Fruit fly (Drosophila melanogaster) whole organism, wandering third instar larva: ENCODE measurements around the gene CG15879.

Experiments
- Abd-B ChIP-seq: fragments of >200 bp; optimal IDR thresholded peaks from 2 replicates; lab custom pipeline; 2017; ENCODE audit warnings: missing biosample characterization, missing genetic modification characterization
- CG32264 ChIP-seq: fragments of 200-800 bp; sonication (Bioruptor generic); optimal IDR thresholded peaks from 2 replicates; lab custom pipeline; 2016; ENCODE audit warnings: missing biosample characterization, missing genetic modification characterization
- CG9705 ChIP-seq: fragments of 200-800 bp; sonication (Bioruptor generic); optimal IDR thresholded peaks from 2 replicates; lab custom pipeline; 2018; ENCODE audit warnings: missing biosample characterization, mild to moderate bottlenecking, missing genetic modification characterization
- CrebA ChIP-seq: fragments of 200-800 bp; sonication (Bioruptor generic); optimal IDR thresholded peaks from 2 replicates; lab custom pipeline; 2016; ENCODE audit warnings: missing biosample characterization, mild to moderate bottlenecking, missing genetic modification characterization, borderline replicate concordance
- Dfd ChIP-seq: fragments of >200 bp; optimal IDR thresholded peaks from 2 replicates; lab custom pipeline; 2017; ENCODE audit warnings: missing biosample characterization, missing genetic modification characterization
- Dif ChIP-seq: fragments of 200-275, 200-300 bp; sonication (Bioruptor generic); optimal IDR thresholded peaks from 2 replicates; lab custom pipeline; 2018; ENCODE audit warnings: missing biosample characterization, missing genetic modification characterization; ENCODE audit not compliant: partially characterized antibody
- GATAd ChIP-seq: sonication (Bioruptor generic); optimal IDR thresholded peaks from 2 replicates; lab custom pipeline; 2016; ENCODE audit warnings: missing biosample characterization, missing genetic modification characterization
- HLH106 ChIP-seq: fragments of 200-800 bp; optimal IDR thresholded peaks from 3 replicates; lab custom pipeline; 2019; ENCODE audit warnings: missing biosample characterization, mild to moderate bottlenecking, missing genetic modification characterization, moderate library complexity
- Hnf4 ChIP-seq: fragments of 200-800 bp; sonication (Bioruptor generic); optimal IDR thresholded peaks from 2 replicates; lab custom pipeline; 2016; ENCODE audit warnings: missing biosample characterization, mild to moderate bottlenecking, missing genetic modification characterization
- Hr78 ChIP-seq: fragments of >200 bp; optimal IDR thresholded peaks from 2 replicates; lab custom pipeline; 2017; ENCODE audit warnings: missing biosample characterization, missing genetic modification characterization
- Jra ChIP-seq: sonication (Bioruptor generic); optimal IDR thresholded peaks from 2 replicates; lab custom pipeline; 2016; ENCODE audit warnings: missing biosample characterization, missing genetic modification characterization
- Myc ChIP-seq: fragments of >200 bp; optimal IDR thresholded peaks from 2 replicates; lab custom pipeline; 2017
- OdsH ChIP-seq: fragments of 200-800 bp; sonication (Bioruptor generic); optimal IDR thresholded peaks from 2 replicates; lab custom pipeline; 2016; ENCODE audit warnings: missing biosample characterization, mild to moderate bottlenecking, missing genetic modification characterization
- Rel ChIP-seq, 2 experiments: fragments of 200-800 bp; sonication (Bioruptor generic) in 1 of 2; optimal IDR thresholded peaks; 2 replicates in 1 of 2; 3 replicates in 1 of 2; lab custom pipeline; 2016 to 2019; ENCODE audit warnings: mild to moderate bottlenecking in 2 of 2, missing biosample characterization in 2 of 2, missing genetic modification characterization in 2 of 2, moderate library complexity in 1 of 2
- Sp1 ChIP-seq: fragments of 200-800 bp; sonication (Bioruptor generic); optimal IDR thresholded peaks from 3 replicates; lab custom pipeline; 2019; ENCODE audit warnings: missing biosample characterization, mild to moderate bottlenecking, missing genetic modification characterization, moderate library complexity
- Vsx2 ChIP-seq: fragments of 200-300, 225-300 bp; sonication (Bioruptor generic); optimal IDR thresholded peaks from 2 replicates; lab custom pipeline; 2018; ENCODE audit warnings: missing biosample characterization, missing genetic modification characterization; ENCODE audit not compliant: partially characterized antibody
- br ChIP-seq: fragments of 200-800 bp; sonication (Bioruptor generic); optimal IDR thresholded peaks from 2 replicates; lab custom pipeline; 2016; ENCODE audit warnings: missing biosample characterization, missing genetic modification characterization
- brk ChIP-seq: fragments of 200-800 bp; sonication (Bioruptor generic); optimal IDR thresholded peaks from 2 replicates; lab custom pipeline; 2016; ENCODE audit warnings: missing biosample characterization, mild to moderate bottlenecking, missing genetic modification characterization
- dmrt93B ChIP-seq: fragments of 200-800 bp; sonication (Bioruptor generic); optimal IDR thresholded peaks from 2 replicates; lab custom pipeline; 2018; ENCODE audit warnings: missing biosample characterization, mild to moderate bottlenecking, missing genetic modification characterization
- dsf ChIP-seq: sonication (Bioruptor generic); optimal IDR thresholded peaks from 2 replicates; lab custom pipeline; 2016; ENCODE audit warnings: missing biosample characterization, missing genetic modification characterization, borderline replicate concordance
- ey ChIP-seq: fragments of 200-800 bp; sonication (Bioruptor generic); optimal IDR thresholded peaks from 2 replicates; lab custom pipeline; 2016; ENCODE audit warnings: missing biosample characterization, missing genetic modification characterization
- foxo ChIP-seq, 2 experiments: fragments of 200-800 bp; sonication (Bioruptor generic); optimal IDR thresholded peaks; 2 replicates in 1 of 2; 3 replicates in 1 of 2; lab custom pipeline; 2016 to 2017; ENCODE audit warnings: missing biosample characterization in 2 of 2, missing genetic modification characterization in 2 of 2
- fru ChIP-seq: fragments of 200-800 bp; sonication (Bioruptor generic); optimal IDR thresholded peaks from 3 replicates; lab custom pipeline; 2016; ENCODE audit warnings: missing biosample characterization, mild to moderate bottlenecking, missing genetic modification characterization
- h ChIP-seq: fragments of 200-800 bp; sonication (Bioruptor generic); optimal IDR thresholded peaks from 3 replicates; lab custom pipeline; 2016; ENCODE audit warnings: missing biosample characterization, mild to moderate bottlenecking, missing genetic modification characterization
- jim ChIP-seq: fragments of 175-275, 200-325 bp; sonication (Bioruptor generic); optimal IDR thresholded peaks from 2 replicates; lab custom pipeline; 2016; ENCODE audit warnings: missing biosample characterization, mild to moderate bottlenecking, missing genetic modification characterization
- lola ChIP-seq: fragments of >200 bp; optimal IDR thresholded peaks from 2 replicates; lab custom pipeline; 2017; ENCODE audit warnings: missing biosample characterization, missing genetic modification characterization
- pan ChIP-seq: fragments of >200 bp; optimal IDR thresholded peaks from 2 replicates; lab custom pipeline; 2017
- psq ChIP-seq: fragments of 200-800 bp; sonication (Bioruptor generic); optimal IDR thresholded peaks from 3 replicates; lab custom pipeline; 2017; ENCODE audit warnings: missing biosample characterization, mild to moderate bottlenecking, missing genetic modification characterization, moderate library complexity
- rgr ChIP-seq: fragments of 200-800 bp; sonication (Bioruptor generic); optimal IDR thresholded peaks from 3 replicates; lab custom pipeline; 2016; ENCODE audit warnings: missing biosample characterization, mild to moderate bottlenecking, missing genetic modification characterization
- sage ChIP-seq: fragments of 200-800 bp; sonication (Bioruptor generic); optimal IDR thresholded peaks from 2 replicates; lab custom pipeline; 2016; ENCODE audit warnings: missing biosample characterization, mild to moderate bottlenecking, missing genetic modification characterization
- tai ChIP-seq: sonication (Bioruptor generic); optimal IDR thresholded peaks from 2 replicates; lab custom pipeline; 2016; ENCODE audit warnings: missing biosample characterization, missing genetic modification characterization
- usp ChIP-seq: fragments of >200 bp; optimal IDR thresholded peaks from 2 replicates; lab custom pipeline; 2017; ENCODE audit warnings: missing biosample characterization, missing genetic modification characterization
- woc ChIP-seq: sonication (Bioruptor generic); optimal IDR thresholded peaks from 2 replicates; lab custom pipeline; 2016; ENCODE audit warnings: missing biosample characterization, mild to moderate bottlenecking, missing genetic modification characterization

The CG15879 gene

dm6 chr3L:2149664-2150063, 19.2 kb downstream of the CG15879 start:
- no peak for TF ChIP-seq brk (GFP tag; lab: Kevin White, UChicago)
- no peak for TF ChIP-seq CrebA (GFP tag; lab: Kevin White, UChicago)
- TF ChIP-seq fru, result no peak
- no peak for TF ChIP-seq Hnf4 (GFP tag; lab: Kevin White, UChicago)
- TF ChIP-seq sage, result no peak
- no peak for TF ChIP-seq jim (GFP tag; lab: Kevin White, UChicago)
- no peak for TF ChIP-seq Rel (GFP tag; optimal IDR thresholded peaks at IDR 0.05; lab: Kevin White, UChicago)
- TF ChIP-seq Rel (tag; optimal IDR thresholded peaks at IDR 0.05; lab: Kevin White, UChicago), result no peak
- TF ChIP-seq woc, result no peak
- no peak for TF ChIP-seq OdsH (GFP tag; lab: Kevin White, UChicago)
- TF ChIP-seq foxo (GFP tag; optimal IDR thresholded peaks at IDR 0.05; lab: Kevin White, UChicago), result no peak
- TF ChIP-seq pan, result no peak
- TF ChIP-seq CG32264 (GFP tag; lab: Kevin White, UChicago), result no peak
- no peak for TF ChIP-seq br (GFP tag; lab: Kevin White, UChicago)
- no peak for TF ChIP-seq tai (GFP tag; lab: Kevin White, UChicago)
- TF ChIP-seq lola, result no peak

- TF ChIP-seq h (GFP tag; lab: Kevin White, UChicago) (peak; percentile 40), Dif (GFP tag; lab: Kevin White, UChicago) (no peak), Myc (no peak)
Measured at dm6 chr3L:2147767-2148166, 21.1 kb downstream of the CG15879 start.

DNA sequence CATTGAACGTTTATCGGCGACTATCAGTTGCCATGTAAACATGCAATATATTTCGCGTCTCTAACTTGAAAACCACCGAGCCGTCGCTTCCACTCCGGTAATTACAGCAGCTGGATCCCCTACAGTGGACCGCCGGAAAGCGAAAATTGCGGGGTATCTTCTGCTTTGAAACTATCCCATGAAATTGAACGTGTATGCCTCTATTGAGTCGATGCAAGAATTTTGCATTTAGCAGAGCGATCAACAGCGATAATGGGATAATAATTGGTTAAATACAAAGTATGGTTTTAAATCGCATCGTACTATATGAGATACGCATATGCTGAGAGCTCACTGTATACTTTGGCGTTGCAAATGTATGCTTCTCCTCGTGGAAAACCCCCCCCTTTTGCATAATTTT, 23.9 kb downstream of the CG15879 start:
- TF ChIP-seq dmrt93B (GFP tag; lab: Kevin White, UChicago) (no peak), CG9705 (GFP tag; lab: Kevin White, UChicago) (no peak), rgr (GFP tag; lab: Kevin White, UChicago) (no peak), Abd-B (GFP tag; lab: Kevin White, UChicago) (no peak), Jra (GFP tag; lab: Kevin White, UChicago) (no peak), br (GFP tag; lab: Kevin White, UChicago) (no peak), Rel (GFP tag; optimal IDR thresholded peaks at IDR 0.05; lab: Kevin White, UChicago) (no peak), Rel (tag; optimal IDR thresholded peaks at IDR 0.05; lab: Kevin White, UChicago) (no peak)
- TF ChIP-seq, all 38 proteins: peak for 0

DNA sequence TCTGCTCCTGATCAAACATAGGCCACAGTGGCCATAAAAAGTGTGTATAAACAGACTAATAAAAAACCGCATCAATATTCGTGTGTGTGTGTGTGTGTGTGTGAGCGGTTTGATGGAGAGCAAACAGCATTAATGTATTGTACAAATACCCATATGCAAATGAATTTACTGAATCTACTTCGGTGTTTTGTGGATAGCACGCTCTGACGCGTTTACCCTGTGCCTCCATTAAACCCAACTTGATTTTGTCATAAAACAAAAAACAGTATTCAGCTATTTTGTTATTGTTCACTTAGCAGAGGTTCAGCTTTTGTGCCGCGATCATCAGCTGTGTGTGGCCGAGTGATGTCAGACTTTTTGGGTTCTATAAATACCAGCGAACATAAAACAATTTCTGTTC, 24.6 kb downstream of the CG15879 start:
- no peak for TF ChIP-seq ey (GFP tag; lab: Kevin White, UChicago)
- peak; percentile 6 for TF ChIP-seq rgr (GFP tag; lab: Kevin White, UChicago)
- TF ChIP-seq woc, result no peak
- TF ChIP-seq lola, result no peak
- TF ChIP-seq GATAd (GFP tag; lab: Kevin White, UChicago), result no peak
- TF ChIP-seq Vsx2 (GFP tag; lab: Kevin White, UChicago), result no peak
- TF ChIP-seq Hnf4 (GFP tag; lab: Kevin White, UChicago), result no peak
- TF ChIP-seq CrebA (GFP tag; lab: Kevin White, UChicago), result no peak

DNA sequence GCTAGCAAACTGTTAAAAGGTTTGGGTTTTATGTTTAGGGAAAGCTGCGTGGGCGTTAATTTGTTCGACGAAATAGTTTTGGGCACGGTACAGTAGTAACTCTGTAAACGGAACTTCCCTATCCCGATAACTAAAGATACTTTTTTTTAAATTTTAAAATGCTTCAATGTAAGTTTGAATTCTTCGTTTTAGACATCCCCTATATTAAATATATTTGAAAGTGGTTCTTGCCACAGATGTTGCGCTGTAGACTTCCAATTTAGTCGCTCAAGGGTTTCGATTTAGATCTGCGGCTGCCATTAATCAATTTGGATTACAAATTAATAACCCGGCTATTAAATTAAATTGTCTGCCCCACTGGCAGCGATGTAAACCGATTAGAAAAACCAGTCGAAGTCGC, 26.5 kb downstream of the CG15879 start:
- TF ChIP-seq lola, result no peak
- TF ChIP-seq HLH106 (tag; lab: Kevin White, UChicago), result no peak
- TF ChIP-seq Sp1 (GFP tag; lab: Kevin White, UChicago), result no peak
- no peak for TF ChIP-seq pan
- TF ChIP-seq usp (GFP tag; lab: Kevin White, UChicago), result no peak
- TF ChIP-seq woc, result no peak
- TF ChIP-seq Myc, result no peak
- no peak for TF ChIP-seq Jra (GFP tag; lab: Kevin White, UChicago)
- no peak for TF ChIP-seq jim (GFP tag; lab: Kevin White, UChicago)
- no peak for TF ChIP-seq dsf (GFP tag; lab: Kevin White, UChicago)
- TF ChIP-seq h (GFP tag; lab: Kevin White, UChicago), result no peak
- no peak for TF ChIP-seq dmrt93B (GFP tag; lab: Kevin White, UChicago)
- TF ChIP-seq Hnf4 (GFP tag; lab: Kevin White, UChicago), result no peak
- no peak for TF ChIP-seq psq (GFP tag; lab: Kevin White, UChicago)
- no peak for TF ChIP-seq Hr78 (GFP tag; lab: Kevin White, UChicago)
- TF ChIP-seq fru, result no peak
- no peak for TF ChIP-seq CG9705 (GFP tag; lab: Kevin White, UChicago)
- TF ChIP-seq ey (GFP tag; lab: Kevin White, UChicago), result no peak
- TF ChIP-seq Dfd (GFP tag; lab: Kevin White, UChicago), result no peak
